Worm (Caenorhabditis elegans): ENCODE data around the gene trx-1.

Gene trx-1

ce11 chrII:7753500-7753899 lies at the start of gene trx-1:
TSS of gene trx-1 (minus strand) at chrII:7753600.
- TF ChIP-seq dpl-1 (GFP tag; optimal IDR thresholded peaks at IDR 0.05) (no peak), cebp-2 (GFP tag; IDR thresholded peaks at IDR 0.05) (no peak), lag-1 (GFP tag; IDR thresholded peaks at IDR 0.05) (no peak), ztf-28 (GFP tag; IDR thresholded peaks at IDR 0.05) (no peak), ccch-3 (GFP tag; optimal IDR thresholded peaks at IDR 0.05) (no peak), zim-3 (tag; optimal IDR thresholded peaks at IDR 0.05) (no peak), F55B11.4 (tag; optimal IDR thresholded peaks at IDR 0.05; ENCODE audit: borderline replicate concordance, insufficient read depth) (no peak), bed-2 (GFP tag; IDR thresholded peaks at IDR 0.05) (no peak)

DNA sequence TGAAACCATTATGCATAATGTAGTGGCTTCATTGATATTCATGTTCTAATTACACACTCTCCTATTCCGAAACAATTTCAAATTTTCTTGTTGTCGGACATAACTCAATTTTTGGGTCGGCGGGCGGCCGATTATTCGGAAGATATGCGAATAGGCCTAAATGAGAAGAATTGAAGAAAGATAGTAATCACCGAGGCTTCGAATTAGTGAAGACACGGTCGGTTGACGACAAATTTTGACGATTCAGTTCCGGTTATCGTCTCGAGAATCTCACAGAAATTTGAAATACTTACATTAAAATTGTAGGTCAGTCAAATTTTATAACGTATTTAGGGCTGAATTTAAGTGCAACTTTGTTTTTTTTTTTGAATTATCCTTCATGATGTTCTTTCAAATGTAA lies 49.8 kb upstream of the trx-1 start:
- TF ChIP-seq lin-54 (GFP tag; optimal IDR thresholded peaks at IDR 0.05) (no peak), B0261.1 (tag; optimal IDR thresholded peaks at IDR 0.05) (no peak), ceh-27 (GFP tag; optimal IDR thresholded peaks at IDR 0.05) (no peak), F10E7.11 (tag; optimal IDR thresholded peaks at IDR 0.05) (no peak), tlf-1 (GFP tag; optimal IDR thresholded peaks at IDR 0.05) (no peak), hsf-1 (GFP tag; IDR thresholded peaks at IDR 0.05) (no peak), athp-1 (tag; optimal IDR thresholded peaks at IDR 0.05) (no peak), egl-44 (GFP tag; IDR thresholded peaks at IDR 0.05) (no peak), F33H1.4 (GFP tag; IDR thresholded peaks at IDR 0.05) (no peak), rcor-1 (GFP tag; IDR thresholded peaks at IDR 0.05) (no peak), unc-62 (GFP tag; optimal IDR thresholded peaks at IDR 0.05) (no peak), snpc-3.4 (tag; optimal IDR thresholded peaks at IDR 0.05) (no peak), D2030.7 (GFP tag; IDR thresholded peaks at IDR 0.05) (no peak), attf-6 (GFP tag; IDR thresholded peaks at IDR 0.05) (no peak), nfya-1 (tag; optimal IDR thresholded peaks at IDR 0.05; ENCODE audit: borderline replicate concordance, insufficient read depth) (no peak), ztf-6 (GFP tag; IDR thresholded peaks at IDR 0.05) (no peak), snpc-4 (GFP tag; optimal IDR thresholded peaks at IDR 0.05) (no peak), snpc-4 (tag; optimal IDR thresholded peaks at IDR 0.05) (no peak), B0336.3 (GFP tag; IDR thresholded peaks at IDR 0.05) (no peak), madf-3 (GFP tag; IDR thresholded peaks at IDR 0.05) (no peak), tbx-9 (tag; optimal IDR thresholded peaks at IDR 0.05; ENCODE audit: borderline replicate concordance) (no peak)

DNA sequence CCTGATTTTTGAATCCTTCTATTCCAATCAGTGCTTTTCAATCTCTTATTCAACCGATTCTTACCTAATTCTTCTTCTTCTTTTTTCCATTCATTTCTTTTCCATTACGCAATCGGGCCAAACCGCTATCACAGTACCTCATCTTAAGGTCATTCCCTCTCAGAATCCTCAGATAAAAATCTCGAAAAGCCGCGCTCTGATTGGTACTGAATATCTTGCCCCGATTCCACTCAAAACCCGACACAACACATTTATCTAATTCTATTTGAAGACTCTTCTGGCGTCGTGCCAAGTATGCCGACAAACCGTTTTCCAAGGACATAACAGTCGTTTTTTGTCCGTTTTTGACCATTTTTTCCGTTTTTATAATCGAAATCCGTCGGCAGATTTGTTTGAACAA lies 48.5 kb upstream of the trx-1 start:
- TF ChIP-seq hsf-1 (GFP tag; IDR thresholded peaks at IDR 0.05) (no peak), Y67H2A.10 (GFP tag; conservative IDR thresholded peaks at IDR 0.05) (no peak), gei-17 (GFP tag; optimal IDR thresholded peaks at IDR 0.05) (no peak), cebp-1 (GFP tag; IDR thresholded peaks at IDR 0.05) (no peak), cebp-1 (tag; optimal IDR thresholded peaks at IDR 0.05) (no peak), lin-40 (tag; optimal IDR thresholded peaks at IDR 0.05) (no peak), dpff-1 (tag; optimal IDR thresholded peaks at IDR 0.05) (no peak), F39B2.1 (GFP tag; IDR thresholded peaks at IDR 0.05) (no peak), ztf-3 (GFP tag; optimal IDR thresholded peaks at IDR 0.05) (no peak), egl-44 (GFP tag; IDR thresholded peaks at IDR 0.05) (no peak), zim-3 (tag; optimal IDR thresholded peaks at IDR 0.05) (no peak), nhr-90 (tag; optimal IDR thresholded peaks at IDR 0.05) (no peak), ama-1 (optimal IDR thresholded peaks at IDR 0.05) (no peak), ama-1 (GFP tag; optimal IDR thresholded peaks at IDR 0.05) (no peak)

Data from whole organism, young adult.